Worm (Caenorhabditis elegans) whole organism, mixed stage, embryonic: Measurements from ENCODE around the gene ckc-1.

ENCODE experiments used
- bed-3 ChIP-seq: fragments of 200-800 bp; sonication (Bioruptor generic); optimal IDR thresholded peaks from 3 replicates; lab custom pipeline; 2018; ENCODE audit warnings: mild to moderate bottlenecking, missing genetic modification characterization, moderate library complexity, missing compliant biosample characterization
- ceh-83 ChIP-seq: fragments of 200-800 bp; sonication (Bioruptor generic); optimal IDR thresholded peaks from 2 replicates; lab custom pipeline; 2018; ENCODE audit warnings: mild to moderate bottlenecking, missing genetic modification characterization, missing compliant biosample characterization
- drap-1 ChIP-seq: fragments of 200-800 bp; sonication (Bioruptor generic); optimal IDR thresholded peaks from 3 replicates; lab custom pipeline; 2018; ENCODE audit warnings: mild to moderate bottlenecking, missing genetic modification characterization, missing compliant biosample characterization
- nhr-12 ChIP-seq: fragments of 150-350 bp; optimal IDR thresholded peaks from 2 replicates; lab custom pipeline; 2014; ENCODE audit warnings: missing biosample characterization, missing genetic modification characterization
- nhr-76 ChIP-seq: sonication (generic microtip); optimal IDR thresholded peaks from 2 replicates; lab custom pipeline; 2017; ENCODE audit warnings: missing biosample characterization, missing genetic modification characterization
- snpc-4 ChIP-seq: fragments of 150-350 bp; optimal IDR thresholded peaks from 2 replicates; lab custom pipeline; 2014; ENCODE audit warnings: missing biosample characterization, missing genetic modification characterization
- sptf-1 ChIP-seq: sonication (generic microtip); optimal IDR thresholded peaks from 2 replicates; lab custom pipeline; 2017; ENCODE audit warnings: mild to moderate bottlenecking, missing genetic modification characterization, moderate library complexity, missing compliant biosample characterization
- unc-39 ChIP-seq: fragments of 150-350 bp; optimal IDR thresholded peaks from 2 replicates; lab custom pipeline; 2014; ENCODE audit warnings: missing biosample characterization, missing genetic modification characterization
- unc-62 ChIP-seq: fragments of 150-350 bp; optimal IDR thresholded peaks from 2 replicates; lab custom pipeline; 2014; ENCODE audit warnings: missing biosample characterization, missing genetic modification reagents, missing genetic modification characterization
- ztf-11 ChIP-seq: fragments of 150-350 bp; optimal IDR thresholded peaks from 2 replicates; lab custom pipeline; 2014; ENCODE audit warnings: missing biosample characterization, missing genetic modification characterization

ce11 chrX:3584481-3584880 is 8.1 kb downstream of the ckc-1 start:
- TF ChIP-seq ceh-83 (GFP tag; lab: Kevin White, UChicago), result no peak
- no peak for TF ChIP-seq unc-39 (tag; lab: Kevin White, UChicago)
- no peak for TF ChIP-seq bed-3 (GFP tag; lab: Kevin White, UChicago)
- TF ChIP-seq drap-1 (GFP tag; lab: Kevin White, UChicago), result no peak
- no peak for TF ChIP-seq nhr-76 (tag; lab: Kevin White, UChicago)
- TF ChIP-seq sptf-1 (tag; lab: Kevin White, UChicago), result no peak
- TF ChIP-seq unc-62, result no peak
- TF ChIP-seq snpc-4, result no peak
- no peak for TF ChIP-seq nhr-12
- TF ChIP-seq ztf-11 (tag; lab: Kevin White, UChicago), result no peak
